Fruit fly (Drosophila melanogaster): ENCODE measurements around the gene CG43085.
A peak's percentile ranks its signal among the peaks of the same experiment; 100 is the strongest.

The CG43085 gene

dm6 chr3L:17665084-17665576, 18.6 kb upstream of the CG43085 start (continued):
- TF ChIP-seq CG10631 (GFP tag; optimal IDR thresholded peaks at IDR 0.05) (no peak), CG11294 (GFP tag; IDR thresholded peaks at IDR 0.05) (no peak), Eip75B (GFP tag; optimal IDR thresholded peaks at IDR 0.05) (peak; percentile 25), CG11762 (GFP tag; optimal IDR thresholded peaks at IDR 0.05; ENCODE audit: insufficient read depth) (no peak), OdsH (GFP tag; optimal IDR thresholded peaks at IDR 0.05) (no peak), acj6 (GFP tag; optimal IDR thresholded peaks at IDR 0.05) (no peak), CG7368 (GFP tag; optimal IDR thresholded peaks at IDR 0.05) (no peak), esn (GFP tag; optimal IDR thresholded peaks at IDR 0.05) (peak; percentile 8), lz (GFP tag; optimal IDR thresholded peaks at IDR 0.05) (no peak), CG3919 (GFP tag; optimal IDR thresholded peaks at IDR 0.05) (no peak), CG8319 (GFP tag; optimal IDR thresholded peaks at IDR 0.05) (no peak), CG34406 (GFP tag; optimal IDR thresholded peaks at IDR 0.05) (no peak), dac (GFP tag; optimal IDR thresholded peaks at IDR 0.05) (no peak), net (GFP tag; optimal IDR thresholded peaks at IDR 0.05) (peak; percentile 3), Sox14 (GFP tag; optimal IDR thresholded peaks at IDR 0.05) (peak; percentile 18), CG3032 (tag; optimal IDR thresholded peaks at IDR 0.05) (no peak), Gug (GFP tag; IDR thresholded peaks at IDR 0.05) (no peak), fd59A (GFP tag; optimal IDR thresholded peaks at IDR 0.05) (no peak), CG11902 (GFP tag; optimal IDR thresholded peaks at IDR 0.05) (no peak), CG6808 (GFP tag; optimal IDR thresholded peaks at IDR 0.05) (no peak), Ets96B (tag; optimal IDR thresholded peaks at IDR 0.05) (no peak), vri (GFP tag; optimal IDR thresholded peaks at IDR 0.05) (peak; percentile 99)

- no peak for TF ChIP-seq spab (GFP tag; optimal IDR thresholded peaks at IDR 0.05)
- no peak for TF ChIP-seq Sox102F (GFP tag; optimal IDR thresholded peaks at IDR 0.05)
- TF ChIP-seq lz (GFP tag; optimal IDR thresholded peaks at IDR 0.05), result no peak
- TF ChIP-seq pdm3 (GFP tag; optimal IDR thresholded peaks at IDR 0.05), result no peak
- no peak for TF ChIP-seq achi (GFP tag; optimal IDR thresholded peaks at IDR 0.05)
- no peak for TF ChIP-seq fkh (GFP tag; optimal IDR thresholded peaks at IDR 0.05)
- no peak for TF ChIP-seq CG10669 (GFP tag; optimal IDR thresholded peaks at IDR 0.05)
- no peak for TF ChIP-seq CG6163 (GFP tag; IDR thresholded peaks at IDR 0.05)
- no peak for TF ChIP-seq CG16779 (tag; optimal IDR thresholded peaks at IDR 0.05)
- TF ChIP-seq acj6 (GFP tag; optimal IDR thresholded peaks at IDR 0.05), result no peak
- TF ChIP-seq CG4318 (GFP tag; optimal IDR thresholded peaks at IDR 0.05), result no peak
- TF ChIP-seq svp (GFP tag), result no peak
- TF ChIP-seq CG6792 (GFP tag; optimal IDR thresholded peaks at IDR 0.05), result no peak
- TF ChIP-seq fd59A (GFP tag; optimal IDR thresholded peaks at IDR 0.05), result no peak
- TF ChIP-seq Met (GFP tag; optimal IDR thresholded peaks at IDR 0.05), result no peak
- TF ChIP-seq Sox15 (GFP tag; optimal IDR thresholded peaks at IDR 0.05), result no peak
Observed at dm6 chr3L:17663647-17664046, 17.1 kb upstream of the CG43085 start.

- peak; percentile 91 for TF ChIP-seq fkh (GFP tag; optimal IDR thresholded peaks at IDR 0.05)
- TF ChIP-seq CG3919 (GFP tag; optimal IDR thresholded peaks at IDR 0.05), result no peak
Observed at dm6 chr3L:17659268-17659589, 12.7 kb upstream of the CG43085 start.

dm6 chr3L:17658423-17659267, 12.1 kb upstream of the CG43085 start:
- TF ChIP-seq CG7368 (GFP tag; optimal IDR thresholded peaks at IDR 0.05), result no peak
- TF ChIP-seq lz (GFP tag; optimal IDR thresholded peaks at IDR 0.05), result peak; percentile 66
- TF ChIP-seq Eip93F (GFP tag; optimal IDR thresholded peaks at IDR 0.05), result no peak
- peak; percentile 67 for TF ChIP-seq cyc (GFP tag; optimal IDR thresholded peaks at IDR 0.05)
- no peak for TF ChIP-seq CG6854 (GFP tag; optimal IDR thresholded peaks at IDR 0.05)
- peak; percentile 59 for TF ChIP-seq esn (GFP tag; optimal IDR thresholded peaks at IDR 0.05)
- TF ChIP-seq CG15336 (GFP tag; IDR thresholded peaks at IDR 0.05), result peak; percentile 82
- peak in 1 of 2 experiments; percentile 45 for TF ChIP-seq salr (GFP tag; optimal IDR thresholded peaks at IDR 0.05)
- peak; percentile 52 for TF ChIP-seq achi (GFP tag; optimal IDR thresholded peaks at IDR 0.05)
- peak; percentile 57; the same call in 1 of the 2 replicates for TF ChIP-seq Gug (GFP tag; IDR thresholded peaks at IDR 0.05)
- peak; percentile 24 for TF ChIP-seq CG6792 (GFP tag; optimal IDR thresholded peaks at IDR 0.05)
- TF ChIP-seq CG32006 (GFP tag; optimal IDR thresholded peaks at IDR 0.05), result peak; percentile 74
- peak; percentile 30 for TF ChIP-seq Ets96B (tag; optimal IDR thresholded peaks at IDR 0.05)
- TF ChIP-seq fd59A (GFP tag; optimal IDR thresholded peaks at IDR 0.05), result no peak
- peak; percentile 94 for TF ChIP-seq fkh (GFP tag; optimal IDR thresholded peaks at IDR 0.05)
- no peak for TF ChIP-seq CG9139 (GFP tag; optimal IDR thresholded peaks at IDR 0.05)
- TF ChIP-seq Ets21C (GFP tag; optimal IDR thresholded peaks at IDR 0.05), result peak; percentile 48
- peak; percentile 45 for TF ChIP-seq topi (GFP tag; optimal IDR thresholded peaks at IDR 0.05)
- peak; percentile 28 for TF ChIP-seq CG8632 (GFP tag; optimal IDR thresholded peaks at IDR 0.05)
- TF ChIP-seq CG11762 (GFP tag; optimal IDR thresholded peaks at IDR 0.05; ENCODE audit: insufficient read depth), result peak; percentile 41
